Fruit fly (Drosophila melanogaster): ENCODE measurements around the gene ERp44.

The ERp44 gene

DNA sequence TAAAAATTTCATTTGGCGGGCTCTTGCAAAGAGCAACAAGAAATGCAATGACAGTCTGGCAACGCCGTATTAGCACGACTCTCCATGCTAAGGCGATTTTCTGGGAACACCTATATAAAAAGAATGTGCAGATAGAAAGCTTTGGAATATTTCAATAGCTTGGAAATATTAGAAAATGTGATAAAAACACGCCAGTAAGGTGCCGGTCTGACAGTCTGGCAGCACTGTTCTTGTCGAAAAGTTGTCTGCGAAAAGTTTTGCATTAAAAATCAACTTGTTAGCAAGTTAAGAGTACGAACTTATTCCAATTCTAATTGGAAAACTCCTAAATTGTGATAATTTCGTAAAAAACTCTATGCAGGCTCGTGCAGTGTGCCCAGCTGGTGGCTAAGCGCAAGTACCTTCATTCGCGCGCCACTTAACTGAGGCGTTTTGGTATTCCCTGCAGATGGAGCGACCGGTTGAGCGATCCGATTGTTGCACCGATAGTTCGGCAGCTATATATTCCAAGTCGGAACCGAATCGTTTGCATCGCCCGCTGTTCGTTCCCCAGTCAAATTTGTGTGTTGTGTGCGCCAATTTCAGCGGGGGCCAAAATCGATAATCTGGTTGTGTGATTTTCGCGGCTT, 19.5 kb downstream of the ERp44 start, which contains the start of gene eas (continued):
- TF ChIP-seq CG8290 (GFP tag; optimal IDR thresholded peaks at IDR 0.05): peak; percentile 63
- peak; percentile 44 to 74 for TF ChIP-seq CG8290 (tag; optimal IDR thresholded peaks at IDR 0.05)
- peak; percentile 87 for TF ChIP-seq amos (GFP tag; IDR thresholded peaks at IDR 0.05; ENCODE audit: partially characterized antibody)
- TF ChIP-seq Fer1 (GFP tag; optimal IDR thresholded peaks at IDR 0.05): no peak
- no peak for TF ChIP-seq CG10543 (GFP tag; optimal IDR thresholded peaks at IDR 0.05)
- TF ChIP-seq CG14860 (GFP tag; IDR thresholded peaks at IDR 0.05; ENCODE audit: partially characterized antibody): peak; percentile 59
- TF ChIP-seq CG3838 (GFP tag; optimal IDR thresholded peaks at IDR 0.05): no peak
- no peak for TF ChIP-seq gsb (GFP tag; IDR thresholded peaks at IDR 0.05)
- no peak for TF ChIP-seq Six4 (GFP tag; optimal IDR thresholded peaks at IDR 0.05)
- TF ChIP-seq hb (GFP tag; IDR thresholded peaks at IDR 0.05; ENCODE audit: partially characterized antibody): peak; percentile 70
- peak; percentile 41; the same call in 1 of the 2 replicates for TF ChIP-seq sna (GFP tag; IDR thresholded peaks at IDR 0.05; ENCODE audit: partially characterized antibody)
- TF ChIP-seq Hr51 (GFP tag; optimal IDR thresholded peaks at IDR 0.05): peak in 1 of 2 experiments; percentile 5
- no peak for TF ChIP-seq scrt (GFP tag; optimal IDR thresholded peaks at IDR 0.05)
- no peak for TF ChIP-seq YL-1 (GFP tag; optimal IDR thresholded peaks at IDR 0.05)
- no peak for TF ChIP-seq TFAM (GFP tag; optimal IDR thresholded peaks at IDR 0.05)
- TF ChIP-seq CG18599 (GFP tag; optimal IDR thresholded peaks at IDR 0.05): no peak
- TF ChIP-seq Max (GFP tag; optimal IDR thresholded peaks at IDR 0.05): peak; percentile 19
- peak; percentile 50; the same call in 1 of the 2 replicates for TF ChIP-seq ssp (GFP tag; IDR thresholded peaks at IDR 0.05)
- TF ChIP-seq mld (GFP tag; IDR thresholded peaks at IDR 0.05; ENCODE audit: partially characterized antibody): peak; percentile 29; the same call in 1 of the 3 replicates
- peak; percentile 87 for TF ChIP-seq BEAF-32 (GFP tag; optimal IDR thresholded peaks at IDR 0.05)
- TF ChIP-seq CG2678 (tag; optimal IDR thresholded peaks at IDR 0.05): no peak

DNA sequence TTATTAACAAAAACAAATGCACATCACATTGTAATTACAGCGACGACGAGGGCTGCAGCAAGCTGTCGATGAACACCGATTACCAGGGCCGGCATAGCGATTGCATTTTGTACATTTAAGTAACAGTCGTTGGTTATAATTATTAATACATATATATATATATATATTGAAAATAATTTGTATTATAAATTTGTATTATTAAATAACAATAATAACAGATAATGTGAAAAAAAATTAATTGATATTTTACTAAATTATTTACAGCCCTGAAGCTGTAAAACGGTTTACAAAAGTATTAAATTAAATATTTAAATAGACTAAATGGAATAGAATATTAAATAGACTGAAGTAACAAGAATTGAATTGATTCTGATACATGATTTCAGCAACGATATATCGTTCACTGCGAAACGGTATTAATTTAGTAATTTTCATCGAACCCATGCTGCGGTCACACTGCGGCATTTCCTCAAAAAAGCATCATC, 21.6 kb downstream of the ERp44 start, which contains the start of the genes kat80 and Prosalpha4:
TSS of gene kat80 (minus strand) at position 327 of the 485 bp plus-strand sequence.
TSS of gene Prosalpha4 (plus strand) at position 417 of the 485 bp plus-strand sequence.
- TF ChIP-seq unpg (GFP tag; optimal IDR thresholded peaks at IDR 0.05) (peak; percentile 32), Spps (tag; optimal IDR thresholded peaks at IDR 0.05) (no peak), CG15073 (GFP tag; optimal IDR thresholded peaks at IDR 0.05) (no peak), CG12942 (GFP tag; optimal IDR thresholded peaks at IDR 0.05) (peak; percentile 7), CG12744 (GFP tag; optimal IDR thresholded peaks at IDR 0.05) (no peak), gro (GFP tag; optimal IDR thresholded peaks at IDR 0.05) (no peak), CG17361 (GFP tag; IDR thresholded peaks at IDR 0.05) (peak; percentile 56; the same call in 1 of the 3 replicates), CG10654 (GFP tag; optimal IDR thresholded peaks at IDR 0.05) (peak; percentile 1), NFAT (GFP tag; IDR thresholded peaks at IDR 0.05) (peak; percentile 60), Gug (GFP tag; IDR thresholded peaks at IDR 0.05) (peak; percentile 35; the same call in 1 of the 4 replicates), row (GFP tag; IDR thresholded peaks at IDR 0.05) (peak; percentile 77), Asciz (GFP tag; optimal IDR thresholded peaks at IDR 0.05) (no peak), amos (GFP tag; IDR thresholded peaks at IDR 0.05; ENCODE audit: partially characterized antibody) (peak; percentile 77), CG15269 (tag; optimal IDR thresholded peaks at IDR 0.05) (peak; percentile 40), croc (GFP tag; conservative IDR thresholded peaks at IDR 0.05) (no peak), CG4617 (GFP tag; optimal IDR thresholded peaks at IDR 0.05; ENCODE audit: borderline replicate concordance) (no peak), BEAF-32 (GFP tag; optimal IDR thresholded peaks at IDR 0.05) (peak; percentile 75), nerfin-1 (tag; optimal IDR thresholded peaks at IDR 0.05) (peak; percentile 13), CG15514 (GFP tag; optimal IDR thresholded peaks at IDR 0.05) (peak; percentile 58), Antp (GFP tag; optimal IDR thresholded peaks at IDR 0.05) (peak; percentile 3), trem (tag; optimal IDR thresholded peaks at IDR 0.05) (peak; percentile 32), ranshi (GFP tag; IDR thresholded peaks at IDR 0.05) (peak; percentile 27; the same call in 1 of the 2 replicates), Poxn (GFP tag; IDR thresholded peaks at IDR 0.05) (no peak), CG30403 (GFP tag; optimal IDR thresholded peaks at IDR 0.05) (peak; percentile 10), dpn (GFP tag; optimal IDR thresholded peaks at IDR 0.05) (peak; percentile 13 to 43), shn (GFP tag; optimal IDR thresholded peaks at IDR 0.05) (no peak), Sry-β (GFP tag; optimal IDR thresholded peaks at IDR 0.05) (peak; percentile 34), Doc3 (GFP tag; IDR thresholded peaks at IDR 0.05; ENCODE audit: partially characterized antibody) (peak; percentile 53; the same call in 2 of the 3 replicates), CG6689 (GFP tag; IDR thresholded peaks at IDR 0.05) (no peak; the same call in 1 of the 2 replicates)

Data from whole organism, embryonic.